Worm (Caenorhabditis elegans): ENCODE data around the gene otub-1.

The otub-1 gene

ce11 chrV:15065068-15065744 is 892 bp upstream of the otub-1 start, which contains the start of gene C25D7.9:
Gene C25D7.9 (plus strand): TSS chrV:15065135.
- TF ChIP-seq nhr-2 (tag; optimal IDR thresholded peaks at IDR 0.05) (peak; percentile 77), lsy-2 (tag; optimal IDR thresholded peaks at IDR 0.05) (no peak), flh-1 (GFP tag; optimal IDR thresholded peaks at IDR 0.05) (no peak), elt-3 (tag; optimal IDR thresholded peaks at IDR 0.05) (no peak), ham-2 (GFP tag; optimal IDR thresholded peaks at IDR 0.05) (no peak), lin-32 (GFP tag; optimal IDR thresholded peaks at IDR 0.05) (no peak), ceh-39 (tag; optimal IDR thresholded peaks at IDR 0.05) (peak; percentile 20), cnd-1 (tag; optimal IDR thresholded peaks at IDR 0.05) (no peak), nhr-12 (tag; optimal IDR thresholded peaks at IDR 0.05) (no peak), bed-3 (GFP tag; optimal IDR thresholded peaks at IDR 0.05) (no peak), zip-8 (tag; optimal IDR thresholded peaks at IDR 0.05) (no peak), nhr-76 (tag; optimal IDR thresholded peaks at IDR 0.05) (no peak), tbx-8 (GFP tag; optimal IDR thresholded peaks at IDR 0.05) (no peak), nhr-28 (tag; optimal IDR thresholded peaks at IDR 0.05) (no peak), unc-62 (GFP tag; optimal IDR thresholded peaks at IDR 0.05) (no peak), sem-2 (GFP tag; optimal IDR thresholded peaks at IDR 0.05) (no peak), mep-1 (tag; optimal IDR thresholded peaks at IDR 0.05) (peak; percentile 13), M03D4.4 (tag; optimal IDR thresholded peaks at IDR 0.05) (no peak), lin-13 (tag; optimal IDR thresholded peaks at IDR 0.05) (no peak), blmp-1 (tag; optimal IDR thresholded peaks at IDR 0.05) (no peak), sptf-1 (tag; optimal IDR thresholded peaks at IDR 0.05) (peak; percentile 24), drap-1 (GFP tag; optimal IDR thresholded peaks at IDR 0.05) (peak; percentile 55), ceh-43 (GFP tag; optimal IDR thresholded peaks at IDR 0.05) (no peak), ceh-83 (GFP tag; optimal IDR thresholded peaks at IDR 0.05) (no peak), ces-1 (GFP tag; optimal IDR thresholded peaks at IDR 0.05) (peak; percentile 8), elt-1 (tag; optimal IDR thresholded peaks at IDR 0.05; ENCODE audit: borderline replicate concordance, insufficient read depth) (no peak), mab-5 (tag; optimal IDR thresholded peaks at IDR 0.05) (no peak), hlh-1 (tag; optimal IDR thresholded peaks at IDR 0.05) (no peak), nhr-237 (tag; optimal IDR thresholded peaks at IDR 0.05) (no peak), mls-2 (tag; optimal IDR thresholded peaks at IDR 0.05) (peak; percentile 51), snpc-4 (tag; optimal IDR thresholded peaks at IDR 0.05) (no peak)

- TF ChIP-seq zip-8 (tag; optimal IDR thresholded peaks at IDR 0.05) = no peak
- TF ChIP-seq lsy-2 (tag; optimal IDR thresholded peaks at IDR 0.05) = no peak
- TF ChIP-seq cnd-1 (tag; optimal IDR thresholded peaks at IDR 0.05) = no peak
- no peak for TF ChIP-seq nhr-237 (tag; optimal IDR thresholded peaks at IDR 0.05)
Observed at ce11 chrV:15067165-15067564, 1.1 kb downstream of the otub-1 start, which contains the start of gene C25D7.10. Gene C25D7.10 (plus strand): TSS chrV:15067465.

- TF ChIP-seq lsy-2 (tag; optimal IDR thresholded peaks at IDR 0.05) (no peak), elt-1 (tag; optimal IDR thresholded peaks at IDR 0.05; ENCODE audit: borderline replicate concordance, insufficient read depth) (no peak), bed-3 (GFP tag; optimal IDR thresholded peaks at IDR 0.05) (no peak), sem-2 (GFP tag; optimal IDR thresholded peaks at IDR 0.05) (no peak), nhr-12 (tag; optimal IDR thresholded peaks at IDR 0.05) (no peak), M03D4.4 (tag; optimal IDR thresholded peaks at IDR 0.05) (no peak), unc-120 (tag; optimal IDR thresholded peaks at IDR 0.05; ENCODE audit: poor library complexity, severe bottlenecking) (no peak), zip-8 (tag; optimal IDR thresholded peaks at IDR 0.05) (no peak), ceh-83 (GFP tag; optimal IDR thresholded peaks at IDR 0.05) (no peak), cnd-1 (tag; optimal IDR thresholded peaks at IDR 0.05) (no peak)
Observed at ce11 chrV:15068378-15068777, 2.3 kb downstream of the otub-1 start, which contains the start of gene dnj-3. Gene dnj-3 (plus strand): TSS chrV:15068678.

ce11 chrV:15069435-15069985 is 3.4 kb downstream of the otub-1 start:
- TF ChIP-seq ceh-43 (GFP tag; optimal IDR thresholded peaks at IDR 0.05) (no peak), ces-1 (GFP tag; optimal IDR thresholded peaks at IDR 0.05) (peak; percentile 87), nhr-2 (tag; optimal IDR thresholded peaks at IDR 0.05) (no peak), lsy-2 (tag; optimal IDR thresholded peaks at IDR 0.05) (peak; percentile 82)
